Worm (Caenorhabditis elegans): ENCODE measurements around the gene F55A11.6.

The F55A11.6 gene

DNA sequence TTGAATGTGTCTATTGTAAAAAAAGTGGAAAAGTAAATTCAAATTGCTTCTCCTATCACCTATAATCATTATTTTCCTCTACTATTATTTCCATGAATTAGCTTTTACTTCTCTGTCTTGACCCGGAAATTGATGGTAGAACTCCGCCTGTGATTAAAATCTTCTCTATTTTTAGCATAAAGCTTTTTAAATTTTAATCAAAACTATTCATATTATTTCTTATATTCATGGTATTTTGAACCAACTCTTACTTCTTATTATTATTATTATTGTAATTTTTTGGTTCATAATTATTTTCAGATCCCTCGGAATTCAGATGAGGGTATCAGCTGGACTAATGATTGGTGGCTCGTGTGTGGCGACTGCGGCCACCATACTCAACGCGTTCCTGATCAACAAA is 9.6 kb upstream of the F55A11.6 start, which contains the start of gene sel-11:
Gene sel-11, plus strand, starts transcription at position 301 of the 400 bp plus-strand sequence.
- TF ChIP-seq mab-5 (tag; optimal IDR thresholded peaks at IDR 0.05) (no peak), fos-1 (tag; optimal IDR thresholded peaks at IDR 0.05) (no peak), mdl-1 (tag; optimal IDR thresholded peaks at IDR 0.05) (no peak), nhr-10 (tag; optimal IDR thresholded peaks at IDR 0.05) (no peak), mbf-1 (tag; optimal IDR thresholded peaks at IDR 0.05) (no peak), alr-1 (tag; optimal IDR thresholded peaks at IDR 0.05) (no peak), unc-55 (GFP tag; optimal IDR thresholded peaks at IDR 0.05) (no peak), ama-1 (optimal IDR thresholded peaks at IDR 0.05) (no peak), dmd-4 (tag; optimal IDR thresholded peaks at IDR 0.05) (no peak), Y55F3AM.14 (GFP tag; optimal IDR thresholded peaks at IDR 0.05) (no peak), nhr-11 (tag; optimal IDR thresholded peaks at IDR 0.05) (no peak), nhr-129 (tag; optimal IDR thresholded peaks at IDR 0.05) (no peak), lin-39 (tag; optimal IDR thresholded peaks at IDR 0.05) (no peak), ceh-82 (tag; optimal IDR thresholded peaks at IDR 0.05) (no peak), zag-1 (tag; optimal IDR thresholded peaks at IDR 0.05) (no peak), ZK546.5 (tag; optimal IDR thresholded peaks at IDR 0.05) (no peak), F13H6.1 (tag; optimal IDR thresholded peaks at IDR 0.05) (no peak), lin-11 (tag; optimal IDR thresholded peaks at IDR 0.05) (no peak), nhr-25 (tag; optimal IDR thresholded peaks at IDR 0.05) (no peak), elt-1 (tag; optimal IDR thresholded peaks at IDR 0.05) (no peak)

- TF ChIP-seq ceh-16 (tag; optimal IDR thresholded peaks at IDR 0.05) (no peak), sem-4 (tag; optimal IDR thresholded peaks at IDR 0.05) (no peak), nhr-77 (tag; optimal IDR thresholded peaks at IDR 0.05) (no peak), fos-1 (tag; optimal IDR thresholded peaks at IDR 0.05) (no peak), ztf-1 (GFP tag; conservative IDR thresholded peaks at IDR 0.05) (no peak), peb-1 (tag; optimal IDR thresholded peaks at IDR 0.05) (no peak), alr-1 (tag; optimal IDR thresholded peaks at IDR 0.05) (no peak), egl-27 (tag; optimal IDR thresholded peaks at IDR 0.05) (no peak), nhr-11 (tag; optimal IDR thresholded peaks at IDR 0.05) (no peak), nhr-25 (tag; optimal IDR thresholded peaks at IDR 0.05) (no peak), ceh-82 (tag; optimal IDR thresholded peaks at IDR 0.05) (no peak), elt-3 (tag; optimal IDR thresholded peaks at IDR 0.05) (no peak), Y55F3AM.14 (GFP tag; optimal IDR thresholded peaks at IDR 0.05) (no peak), C34F6.9 (tag; optimal IDR thresholded peaks at IDR 0.05) (no peak), nhr-21 (tag; optimal IDR thresholded peaks at IDR 0.05) (no peak), unc-62 (GFP tag; optimal IDR thresholded peaks at IDR 0.05) (no peak), aly-2 (tag; optimal IDR thresholded peaks at IDR 0.05) (no peak)
Measured at ce11 chrV:11769646-11770045, 7.0 kb upstream of the F55A11.6 start.

- peak; percentile 10 for TF ChIP-seq nhr-25 (tag; optimal IDR thresholded peaks at IDR 0.05)
- TF ChIP-seq ama-1 (optimal IDR thresholded peaks at IDR 0.05): peak; percentile 32
- TF ChIP-seq crh-2 (tag; optimal IDR thresholded peaks at IDR 0.05): no peak
- no peak for TF ChIP-seq elt-3 (tag; optimal IDR thresholded peaks at IDR 0.05)
- no peak for TF ChIP-seq ztf-1 (GFP tag; conservative IDR thresholded peaks at IDR 0.05)
- TF ChIP-seq nhr-12 (tag; optimal IDR thresholded peaks at IDR 0.05): no peak
- TF ChIP-seq sma-3 (GFP tag; optimal IDR thresholded peaks at IDR 0.05): no peak
- TF ChIP-seq sem-4 (tag; optimal IDR thresholded peaks at IDR 0.05): no peak
- no peak for TF ChIP-seq skn-1 (tag; optimal IDR thresholded peaks at IDR 0.05)
Measured at ce11 chrV:11770053-11770517, 6.6 kb upstream of the F55A11.6 start, which contains the start of gene F55A11.4. Gene F55A11.4 (plus strand): TSS chrV:11770467.

ce11 chrV:11773420-11773819 is 3.2 kb upstream of the F55A11.6 start, which contains the start of gene bus-18:
Gene bus-18 (plus strand): TSS chrV:11773720.
- TF ChIP-seq egl-27 (tag; optimal IDR thresholded peaks at IDR 0.05) (no peak), sma-9 (GFP tag; optimal IDR thresholded peaks at IDR 0.05) (no peak), sma-9 (tag; optimal IDR thresholded peaks at IDR 0.05) (no peak), ZK546.5 (tag; optimal IDR thresholded peaks at IDR 0.05) (no peak), skn-1 (tag; optimal IDR thresholded peaks at IDR 0.05) (no peak), nhr-25 (tag; optimal IDR thresholded peaks at IDR 0.05) (no peak)

DNA sequence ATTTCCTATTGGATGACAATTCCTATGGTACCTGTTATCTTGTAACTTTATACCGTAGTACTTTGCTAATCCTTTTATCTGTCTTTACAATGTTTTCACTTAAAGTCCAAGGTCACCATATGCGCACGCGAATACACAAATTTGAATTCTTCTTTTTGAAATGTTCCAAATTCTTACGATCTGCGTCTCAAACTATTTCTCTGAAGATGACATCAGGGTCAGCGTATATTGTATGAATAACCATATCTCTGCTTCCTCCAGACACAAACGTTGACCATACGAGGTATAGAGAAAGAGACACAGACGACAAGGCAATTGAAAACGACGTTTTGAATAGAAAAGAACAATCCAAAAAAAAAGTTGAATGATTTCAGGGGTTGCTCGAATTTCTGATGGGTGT is 2.7 kb upstream of the F55A11.6 start:
- no peak for TF ChIP-seq nhr-6 (tag; optimal IDR thresholded peaks at IDR 0.05)
- TF ChIP-seq fos-1 (tag; optimal IDR thresholded peaks at IDR 0.05): peak; percentile 62
- no peak for TF ChIP-seq nhr-12 (tag; optimal IDR thresholded peaks at IDR 0.05)
- TF ChIP-seq nhr-25 (tag; optimal IDR thresholded peaks at IDR 0.05): peak; percentile 39
- TF ChIP-seq ceh-82 (tag; optimal IDR thresholded peaks at IDR 0.05): no peak
- no peak for TF ChIP-seq nhr-77 (tag; optimal IDR thresholded peaks at IDR 0.05)
- peak; percentile 27 for TF ChIP-seq ceh-16 (tag; optimal IDR thresholded peaks at IDR 0.05)
- TF ChIP-seq skn-1 (tag; optimal IDR thresholded peaks at IDR 0.05): no peak

Measured in whole organism, L2 larva.